Fruit fly (Drosophila melanogaster) whole organism, embryonic: ENCODE measurements around the gene CG31087.

Source experiments
- ATbp ChIP-seq: fragments of 200-800 bp; sonication (Bioruptor generic); optimal IDR thresholded peaks from 2 replicates; lab custom pipeline; 2017; ENCODE audit warnings: missing biosample characterization, mild to moderate bottlenecking, missing genetic modification characterization, missing genetic modification reagents
- Adf1 ChIP-seq: fragments of 200-800 bp; sonication (Bioruptor generic); IDR thresholded peaks from 2 replicates; pipeline ENCODE4 v1.3.6; 2022; ENCODE audit warnings: missing biosample characterization, missing genetic modification characterization
- Bgb ChIP-seq: fragments of 200-800 bp; sonication (Bioruptor generic); IDR thresholded peaks from 2 replicates; pipeline ENCODE4 v1.3.6; 2022; ENCODE audit warnings: missing biosample characterization, missing genetic modification characterization; ENCODE audit not compliant: partially characterized antibody
- CG10147 ChIP-seq: fragments of 200-800 bp; sonication (Bioruptor generic); optimal IDR thresholded peaks from 2 replicates; lab custom pipeline; 2019; ENCODE audit warnings: missing biosample characterization, mild to moderate bottlenecking, missing genetic modification characterization, moderate library complexity
- CG10209 ChIP-seq: fragments of 200-800 bp; sonication (Bioruptor generic); optimal IDR thresholded peaks from 3 replicates; lab custom pipeline; 2017; ENCODE audit warnings: missing biosample characterization, mild to moderate bottlenecking, missing genetic modification characterization, missing genetic modification reagents
- CG10366 ChIP-seq: fragments of 200-800 bp; sonication (Bioruptor generic); IDR thresholded peaks from 2 replicates; pipeline ENCODE4 v1.3.6; 2022; ENCODE audit warnings: missing biosample characterization, missing genetic modification characterization
- CG11085 ChIP-seq: fragments of 200-800 bp; sonication (Bioruptor generic); IDR thresholded peaks from 2 replicates; pipeline ENCODE4 v1.3.6; 2022; ENCODE audit warnings: missing biosample characterization, missing genetic modification characterization
- CG11504 ChIP-seq: fragments of 200-800 bp; sonication (Bioruptor generic); optimal IDR thresholded peaks from 3 replicates; lab custom pipeline; 2019; ENCODE audit warnings: missing biosample characterization, mild to moderate bottlenecking, missing genetic modification characterization, moderate library complexity
- CG11695 ChIP-seq: fragments of 200-800 bp; sonication (Bioruptor generic); IDR thresholded peaks from 3 replicates; pipeline ENCODE4 v1.3.6; 2022; ENCODE audit warnings: missing biosample characterization, missing genetic modification characterization
- CG12071 ChIP-seq: fragments of 200-800 bp; sonication (Bioruptor generic); optimal IDR thresholded peaks from 3 replicates; lab custom pipeline; 2018; ENCODE audit warnings: missing biosample characterization, mild to moderate bottlenecking, missing genetic modification characterization
- CG12659 ChIP-seq: fragments of 200-800 bp; sonication (Bioruptor generic); optimal IDR thresholded peaks from 3 replicates; lab custom pipeline; 2017; ENCODE audit warnings: mild to moderate bottlenecking, missing biosample characterization, missing genetic modification reagents, missing genetic modification characterization
- CG1603 ChIP-seq: fragments of 200-800 bp; sonication (Bioruptor generic); optimal IDR thresholded peaks from 2 replicates; lab custom pipeline; 2019; ENCODE audit warnings: missing biosample characterization, mild to moderate bottlenecking, missing genetic modification characterization, moderate library complexity
- CG17612 ChIP-seq: fragments of 200-800 bp; sonication (Bioruptor generic); IDR thresholded peaks from 2 replicates; pipeline ENCODE4 v1.3.6; 2022; ENCODE audit warnings: missing biosample characterization, missing genetic modification characterization
- CG2129 ChIP-seq: fragments of 200-800 bp; sonication (Bioruptor generic); IDR thresholded peaks from 2 replicates; pipeline ENCODE4 v1.3.6; 2022; ENCODE audit warnings: missing biosample characterization, missing genetic modification characterization; ENCODE audit not compliant: partially characterized antibody
- CG2202 ChIP-seq: fragments of 200-800 bp; sonication (Bioruptor generic); optimal IDR thresholded peaks from 2 replicates; lab custom pipeline; 2018; ENCODE audit warnings: missing biosample characterization, mild to moderate bottlenecking, missing genetic modification characterization
- CG3281 ChIP-seq: fragments of 200-800 bp; sonication (Bioruptor generic); optimal IDR thresholded peaks from 3 replicates; lab custom pipeline; 2017; ENCODE audit warnings: missing biosample characterization, mild to moderate bottlenecking, missing genetic modification characterization
- CG33557 ChIP-seq: fragments of 200-800 bp; sonication (Bioruptor generic); optimal IDR thresholded peaks from 2 replicates; lab custom pipeline; 2019; ENCODE audit warnings: missing biosample characterization, mild to moderate bottlenecking, missing genetic modification characterization, moderate library complexity
- CG3838 ChIP-seq: fragments of 200-800 bp; sonication (Bioruptor generic); optimal IDR thresholded peaks from 3 replicates; lab custom pipeline; 2016; ENCODE audit warnings: missing biosample characterization, missing genetic modification characterization
- CG42726 ChIP-seq: fragments of 200-800 bp; sonication (Bioruptor generic); IDR thresholded peaks from 2 replicates; pipeline ENCODE4 v1.3.6; 2022; ENCODE audit warnings: missing biosample characterization, missing genetic modification characterization; ENCODE audit not compliant: partially characterized antibody
- CG4404 ChIP-seq: fragments of 200-800 bp; sonication (Bioruptor generic); IDR thresholded peaks from 2 replicates; pipeline ENCODE4 v1.3.6; 2022; ENCODE audit warnings: missing biosample characterization, missing genetic modification characterization
- CG5180 ChIP-seq: fragments of 200-800 bp; sonication (Bioruptor generic); optimal IDR thresholded peaks from 3 replicates; lab custom pipeline; 2017; ENCODE audit warnings: missing biosample characterization, missing genetic modification characterization, mild to moderate bottlenecking, moderate library complexity, missing genetic modification reagents
- CG6654 ChIP-seq: fragments of 200-800 bp; sonication (Bioruptor generic); optimal IDR thresholded peaks from 2 replicates; lab custom pipeline; 2017; ENCODE audit warnings: missing biosample characterization, mild to moderate bottlenecking, missing genetic modification characterization
- CG9876 ChIP-seq: fragments of 200-800 bp; sonication (Bioruptor generic); optimal IDR thresholded peaks from 2 replicates; lab custom pipeline; 2016; ENCODE audit warnings: missing biosample characterization, missing genetic modification characterization
- Dad ChIP-seq: fragments of 200-800 bp; sonication (Bioruptor generic); optimal IDR thresholded peaks from 3 replicates; lab custom pipeline; 2016; ENCODE audit warnings: missing biosample characterization, missing genetic modification characterization
- Doc2 ChIP-seq: fragments of 200-800 bp; sonication (Bioruptor generic); IDR thresholded peaks from 2 replicates; pipeline ENCODE4 v1.3.6; 2022; ENCODE audit warnings: missing biosample characterization, missing genetic modification characterization
- Dp ChIP-seq: fragments of 200-800 bp; sonication (Bioruptor generic); optimal IDR thresholded peaks from 2 replicates; lab custom pipeline; 2018; ENCODE audit warnings: missing biosample characterization, mild to moderate bottlenecking, missing genetic modification characterization, moderate library complexity
- Hmr ChIP-seq: fragments of 200-800 bp; sonication (Bioruptor generic); optimal IDR thresholded peaks from 3 replicates; lab custom pipeline; 2017; ENCODE audit warnings: mild to moderate bottlenecking, missing biosample characterization, missing genetic modification reagents, missing genetic modification characterization
- Hmx ChIP-seq: fragments of 200-800 bp; sonication (Bioruptor generic); optimal IDR thresholded peaks from 2 replicates; lab custom pipeline; 2016; ENCODE audit warnings: missing biosample characterization, missing genetic modification characterization
- Meics ChIP-seq: fragments of 200-800 bp; sonication (Bioruptor generic); optimal IDR thresholded peaks from 2 replicates; lab custom pipeline; 2017; ENCODE audit warnings: missing biosample characterization, mild to moderate bottlenecking, missing genetic modification characterization
- NfI ChIP-seq: fragments of 200-800 bp; sonication (Bioruptor generic); optimal IDR thresholded peaks from 3 replicates; lab custom pipeline; 2018; ENCODE audit warnings: missing biosample characterization, mild to moderate bottlenecking, missing genetic modification characterization, moderate library complexity
- Stat92E ChIP-seq, 3 experiments: fragments of >200 bp in 2 of 3; fragments of 200-800 bp in 1 of 3; sonication (Bioruptor generic) in 1 of 3; optimal IDR thresholded peaks; 2 replicates each; lab custom pipeline; 2017 to 2019; ENCODE audit warnings: missing biosample characterization in 3 of 3, missing genetic modification characterization in 3 of 3, mild to moderate bottlenecking in 1 of 3, moderate library complexity in 1 of 3
- amos ChIP-seq: fragments of 200-800 bp; sonication (Bioruptor generic); IDR thresholded peaks from 2 replicates; pipeline ENCODE4 v1.3.6; 2022; ENCODE audit warnings: missing biosample characterization, missing genetic modification characterization; ENCODE audit not compliant: partially characterized antibody
- ara ChIP-seq: fragments of 200-800 bp; sonication (Bioruptor generic); IDR thresholded peaks from 2 replicates; pipeline ENCODE4 v1.3.6; 2022; ENCODE audit warnings: missing biosample characterization, missing genetic modification characterization
- az2 ChIP-seq: fragments of 200-800 bp; sonication (Bioruptor generic); optimal IDR thresholded peaks from 3 replicates; lab custom pipeline; 2016; ENCODE audit warnings: missing biosample characterization, missing genetic modification characterization
- br ChIP-seq: fragments of >200 bp; optimal IDR thresholded peaks from 2 replicates; lab custom pipeline; 2017
- caup ChIP-seq: fragments of 200-800 bp; sonication (Bioruptor generic); optimal IDR thresholded peaks from 3 replicates; lab custom pipeline; 2017; ENCODE audit warnings: missing biosample characterization, mild to moderate bottlenecking, missing genetic modification characterization, moderate library complexity; ENCODE audit not compliant: severe bottlenecking
- dan ChIP-seq: fragments of 200-800 bp; sonication (Bioruptor generic); IDR thresholded peaks from 2 replicates; pipeline ENCODE4 v1.3.6; 2022; ENCODE audit warnings: missing biosample characterization, missing genetic modification characterization
- dysf ChIP-seq: fragments of 200-800 bp; sonication (Bioruptor generic); IDR thresholded peaks from 3 replicates; pipeline ENCODE4 v1.3.6; 2022; ENCODE audit warnings: missing biosample characterization, missing genetic modification characterization
- emc ChIP-seq: fragments of 200-800 bp; sonication (Bioruptor generic); optimal IDR thresholded peaks from 2 replicates; lab custom pipeline; 2016; ENCODE audit warnings: missing biosample characterization, missing genetic modification characterization
- exex ChIP-seq: fragments of 200-800 bp; sonication (Bioruptor generic); optimal IDR thresholded peaks from 4 replicates; lab custom pipeline; 2018; ENCODE audit warnings: missing biosample characterization, mild to moderate bottlenecking, missing genetic modification characterization, moderate library complexity
- gem ChIP-seq: fragments of 200-800 bp; sonication (Bioruptor generic); optimal IDR thresholded peaks from 2 replicates; lab custom pipeline; 2019; ENCODE audit warnings: missing biosample characterization, mild to moderate bottlenecking, missing genetic modification characterization, moderate library complexity
- her ChIP-seq: fragments of 200-800 bp; sonication (Bioruptor generic); optimal IDR thresholded peaks from 2 replicates; lab custom pipeline; 2016; ENCODE audit warnings: missing biosample characterization, missing genetic modification characterization
- inv ChIP-seq: fragments of 200-800 bp; sonication (Bioruptor generic); IDR thresholded peaks from 2 replicates; pipeline ENCODE4 v1.3.6; 2022; ENCODE audit warnings: missing biosample characterization, missing genetic modification characterization; ENCODE audit not compliant: partially characterized antibody
- lola ChIP-seq, 3 experiments: fragments of >200 bp in 2 of 3; fragments of 200-800 bp in 1 of 3; sonication (Bioruptor generic) in 1 of 3; optimal IDR thresholded peaks; 2 replicates each; lab custom pipeline; 2017 to 2019; ENCODE audit warnings: missing biosample characterization in 3 of 3, missing genetic modification characterization in 3 of 3, mild to moderate bottlenecking in 1 of 3, moderate library complexity in 1 of 3
- nerfin-2 ChIP-seq: fragments of 200-800 bp; sonication (Bioruptor generic); IDR thresholded peaks from 2 replicates; pipeline ENCODE4 v1.3.6; 2022; ENCODE audit warnings: missing biosample characterization, missing genetic modification characterization; ENCODE audit not compliant: partially characterized antibody
- oc ChIP-seq: fragments of 200-800 bp; sonication (Bioruptor generic); optimal IDR thresholded peaks from 2 replicates; lab custom pipeline; 2018; ENCODE audit warnings: missing biosample characterization, mild to moderate bottlenecking, missing genetic modification characterization, moderate library complexity
- scrt ChIP-seq: fragments of 200-800 bp; sonication (Bioruptor generic); optimal IDR thresholded peaks from 2 replicates; lab custom pipeline; 2018; ENCODE audit warnings: missing biosample characterization, mild to moderate bottlenecking, missing genetic modification characterization, moderate library complexity
- tap ChIP-seq: fragments of 200-800 bp; optimal IDR thresholded peaks from 3 replicates; lab custom pipeline; 2019; ENCODE audit warnings: missing biosample characterization, mild to moderate bottlenecking, missing genetic modification characterization, moderate library complexity
- vfl ChIP-seq: fragments of 200-800 bp; sonication (Bioruptor generic); optimal IDR thresholded peaks from 2 replicates; lab custom pipeline; 2016; ENCODE audit warnings: missing biosample characterization, missing genetic modification characterization
- wek ChIP-seq: fragments of 200-800 bp; sonication (Bioruptor generic); optimal IDR thresholded peaks from 3 replicates; lab custom pipeline; 2018; ENCODE audit warnings: missing biosample characterization, mild to moderate bottlenecking, missing genetic modification characterization, moderate library complexity

The CG31087 gene

DNA sequence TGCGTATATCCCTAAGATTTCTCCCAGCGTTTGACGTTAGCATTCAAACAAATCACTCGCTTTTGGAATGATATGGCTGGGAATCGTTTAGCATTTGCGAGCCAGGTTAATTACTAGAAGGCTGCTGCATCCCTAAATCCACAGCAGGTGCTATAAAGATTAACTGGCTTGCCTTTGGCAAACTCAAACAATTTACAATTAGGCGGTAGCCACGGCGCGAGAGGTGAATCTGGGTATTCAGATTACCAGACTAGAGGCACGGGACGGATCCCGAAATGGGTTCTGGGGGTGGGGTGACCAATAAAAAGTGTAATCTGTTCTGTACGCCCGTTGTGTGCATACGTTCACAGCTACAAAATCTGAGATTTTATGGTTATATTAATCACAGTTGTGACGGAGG, 32.5 kb downstream of the CG31087 start, which contains the start of gene CG11892 (continued):
- TF ChIP-seq CG17612 (GFP tag; lab: Robert Waterston, UW) (no peak), CG9876 (GFP tag; lab: Kevin White, UChicago) (no peak), amos (GFP tag; lab: Robert Waterston, UW) (no peak), tap (tag; lab: Kevin White, UChicago) (peak; percentile 52), Dp (no peak), az2 (GFP tag; lab: Kevin White, UChicago) (no peak), CG3281 (GFP tag; lab: Kevin White, UChicago) (peak; percentile 66), Adf1 (no peak), Dad (GFP tag; lab: Kevin White, UChicago) (no peak), CG5180 (peak; percentile 33), vfl (no peak), CG2202 (no peak), Meics (peak; percentile 55), Hmx (GFP tag; lab: Kevin White, UChicago) (no peak), br (no peak), exex (tag; lab: Kevin White, UChicago) (peak; percentile 15), Doc2 (GFP tag; lab: Robert Waterston, UW) (no peak), caup (GFP tag; lab: Kevin White, UChicago) (peak; percentile 58), her (peak; percentile 6), dysf (GFP tag; lab: Robert Waterston, UW) (no peak), CG12659 (GFP tag; lab: Kevin White, UChicago) (peak; percentile 46), oc (tag; lab: Kevin White, UChicago) (no peak), inv (GFP tag; lab: Robert Waterston, UW) (no peak), Hmr (GFP tag; lab: Kevin White, UChicago) (peak; percentile 73), CG10147 (GFP tag; lab: Kevin White, UChicago) (peak; percentile 27), CG4404 (GFP tag; lab: Robert Waterston, UW) (no peak), ATbp (GFP tag; lab: Kevin White, UChicago) (peak; percentile 82), CG42726 (GFP tag; lab: Robert Waterston, UW) (no peak), CG11695 (GFP tag; lab: Robert Waterston, UW) (0 out of 3 replicates have a peak, but pooled peaks have one; percentile 20), CG10209 (GFP tag; lab: Kevin White, UChicago) (peak; percentile 26), Stat92E (GFP tag; optimal IDR thresholded peaks at IDR 0.05; lab: Kevin White, UChicago) (no peak), emc (GFP tag; lab: Kevin White, UChicago) (no peak), nerfin-2 (GFP tag; lab: Robert Waterston, UW) (no peak), wek (GFP tag; lab: Kevin White, UChicago) (peak; percentile 49), CG11085 (GFP tag; lab: Robert Waterston, UW) (no peak), CG1603 (tag; lab: Kevin White, UChicago) (peak; percentile 56), CG11504 (tag; lab: Kevin White, UChicago) (no peak), CG12071 (GFP tag; lab: Kevin White, UChicago) (peak; percentile 81), scrt (GFP tag; lab: Kevin White, UChicago) (peak; percentile 68), dan (GFP tag; lab: Robert Waterston, UW) (no peak), CG2129 (GFP tag; lab: Robert Waterston, UW) (no peak), ara (GFP tag; lab: Robert Waterston, UW) (0 out of 2 replicates have a peak, but pooled peaks have one; percentile 43), CG3838 (GFP tag; lab: Kevin White, UChicago) (no peak), CG33557 (GFP tag; lab: Kevin White, UChicago) (no peak), CG10366 (no peak), gem (tag; lab: Kevin White, UChicago) (peak; percentile 53), Bgb (GFP tag; lab: Robert Waterston, UW) (no peak), CG6654 (GFP tag; lab: Kevin White, UChicago) (no peak), lola (GFP tag; optimal IDR thresholded peaks at IDR 0.05; lab: Kevin White, UChicago) (no peak), NfI (GFP tag; lab: Kevin White, UChicago) (peak; percentile 41)
